Worm (Caenorhabditis elegans): Measurements from ENCODE around the gene str-39.

DNA sequence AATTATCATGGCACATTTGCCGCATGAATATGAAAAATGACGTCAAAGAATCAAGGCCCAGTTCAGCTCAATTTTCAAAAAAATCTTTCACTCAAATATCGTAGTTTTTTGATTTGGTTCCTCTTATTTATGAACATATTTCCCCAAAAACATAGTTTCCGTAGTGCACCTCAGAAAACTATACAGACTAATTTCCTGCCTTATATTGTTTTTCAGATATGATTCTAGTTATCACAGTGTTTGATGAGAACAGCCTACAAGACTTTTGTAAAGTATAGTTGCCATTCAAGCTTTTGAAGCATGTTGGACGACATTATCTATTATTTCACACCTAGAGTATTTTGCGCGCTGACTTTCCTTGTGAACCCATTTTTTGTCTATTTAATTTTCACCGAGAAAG, 47.0 kb downstream of the str-39 start, which contains the start of gene srj-50:
- no peak for TF ChIP-seq K12H6.12 (tag; optimal IDR thresholded peaks at IDR 0.05)
- no peak for TF ChIP-seq Y56A3A.18 (GFP tag; IDR thresholded peaks at IDR 0.05)
- TF ChIP-seq snpc-1.3 (tag; optimal IDR thresholded peaks at IDR 0.05; ENCODE audit: insufficient read depth), result no peak
- TF ChIP-seq snpc-4 (GFP tag; optimal IDR thresholded peaks at IDR 0.05), result no peak
- TF ChIP-seq snpc-4 (tag; optimal IDR thresholded peaks at IDR 0.05), result no peak

All from whole organism, young adult.